Worm (Caenorhabditis elegans) whole organism, mixed stage, embryonic: Measurements from ENCODE around the gene F44E5.15.

Experiments
- bed-3 ChIP-seq: fragments of 200-800 bp; sonication (Bioruptor generic); optimal IDR thresholded peaks from 3 replicates; lab custom pipeline; 2018; ENCODE audit warnings: mild to moderate bottlenecking, missing genetic modification characterization, moderate library complexity, missing compliant biosample characterization
- elt-1 ChIP-seq: sonication (generic microtip); optimal IDR thresholded peaks from 2 replicates; lab custom pipeline; 2017; ENCODE audit warnings: missing genetic modification characterization, mild to moderate bottlenecking, missing compliant biosample characterization, antibody characterized with exemption, moderate library complexity, borderline replicate concordance; ENCODE audit not compliant: insufficient read depth
- mab-5 ChIP-seq: fragments of 150-350 bp; optimal IDR thresholded peaks from 2 replicates; lab custom pipeline; 2014; ENCODE audit warnings: missing biosample characterization, missing genetic modification characterization
- nhr-12 ChIP-seq: fragments of 150-350 bp; optimal IDR thresholded peaks from 2 replicates; lab custom pipeline; 2014; ENCODE audit warnings: missing biosample characterization, missing genetic modification characterization
- nhr-237 ChIP-seq: fragments of 150-350 bp; optimal IDR thresholded peaks from 2 replicates; lab custom pipeline; 2014; ENCODE audit warnings: missing biosample characterization, missing genetic modification characterization
- pha-4 ChIP-seq: fragments of 150-350 bp; optimal IDR thresholded peaks from 2 replicates; lab custom pipeline; 2018; ENCODE audit warnings: missing biosample characterization, missing genetic modification reagents, missing genetic modification characterization
- snpc-4 ChIP-seq: fragments of 150-350 bp; optimal IDR thresholded peaks from 2 replicates; lab custom pipeline; 2014; ENCODE audit warnings: missing biosample characterization, missing genetic modification characterization
- unc-39 ChIP-seq: fragments of 150-350 bp; optimal IDR thresholded peaks from 2 replicates; lab custom pipeline; 2014; ENCODE audit warnings: missing biosample characterization, missing genetic modification characterization
- ztf-11 ChIP-seq: fragments of 150-350 bp; optimal IDR thresholded peaks from 2 replicates; lab custom pipeline; 2014; ENCODE audit warnings: missing biosample characterization, missing genetic modification characterization

ce11 chrII:11732513-11732912 is 40.0 kb upstream of the F44E5.15 start, which contains the start of gene F13D12.8:
- TF ChIP-seq snpc-4 (tag; lab: Kevin White, UChicago), result no peak
- TF ChIP-seq nhr-237, result no peak
- TF ChIP-seq pha-4 (tag; lab: Kevin White, UChicago), result no peak
- TF ChIP-seq elt-1, result no peak
- no peak for TF ChIP-seq bed-3 (GFP tag; lab: Kevin White, UChicago)
- TF ChIP-seq unc-39 (tag; lab: Kevin White, UChicago), result no peak
- no peak for TF ChIP-seq nhr-12 (tag; lab: Kevin White, UChicago)
- no peak for TF ChIP-seq mab-5
- TF ChIP-seq ztf-11 (tag; lab: Kevin White, UChicago), result no peak
